Worm (Caenorhabditis elegans) whole organism, L1 larva: ENCODE measurements around the gene bgnt-1.3.

Experiments
- fos-1 ChIP-seq: fragments of 150-350 bp; optimal IDR thresholded peaks from 2 replicates; lab custom pipeline; 2014; ENCODE audit warnings: missing biosample characterization, missing genetic modification characterization
- irx-1 ChIP-seq: sonication (generic microtip); optimal IDR thresholded peaks from 2 replicates; lab custom pipeline; 2016; ENCODE audit warnings: missing genetic modification characterization, missing compliant biosample characterization
- jun-1 ChIP-seq: fragments of 150-350 bp; optimal IDR thresholded peaks from 2 replicates; lab custom pipeline; 2014; ENCODE audit warnings: missing biosample characterization, missing genetic modification reagents, missing genetic modification characterization
- lin-13 ChIP-seq: fragments of 150-350 bp; optimal IDR thresholded peaks from 2 replicates; lab custom pipeline; 2014; ENCODE audit warnings: missing biosample characterization, missing genetic modification reagents, missing genetic modification characterization
- nhr-11 ChIP-seq: fragments of 150-350 bp; optimal IDR thresholded peaks from 2 replicates; lab custom pipeline; 2014; ENCODE audit warnings: missing biosample characterization, missing genetic modification characterization
- pqm-1 ChIP-seq: sonication (generic microtip); optimal IDR thresholded peaks from 3 replicates; lab custom pipeline; 2017; ENCODE audit warnings: missing biosample characterization, missing genetic modification characterization

ce11 chrV:16269556-16269955 is 13.3 kb upstream of the bgnt-1.3 start, which contains the start of the genes fbxa-2 and T13F3.8:
- no peak for TF ChIP-seq lin-13 (GFP tag; lab: Kevin White, UChicago)
- no peak for TF ChIP-seq nhr-11 (tag; lab: Kevin White, UChicago)
- no peak for TF ChIP-seq fos-1
- TF ChIP-seq pqm-1 (tag; lab: Kevin White, UChicago): no peak
- no peak for TF ChIP-seq jun-1
- no peak for TF ChIP-seq irx-1
